Worm (Caenorhabditis elegans): ENCODE data around the gene C25F9.14.
A peak's percentile ranks its signal among the peaks of the same experiment; 100 is the strongest.

Gene C25F9.14

ce11 chrV:19401429-19401828 lies 34.9 kb upstream of the C25F9.14 start:
- no peak for TF ChIP-seq zag-1 (tag; optimal IDR thresholded peaks at IDR 0.05)
- no peak for TF ChIP-seq skn-1 (tag; optimal IDR thresholded peaks at IDR 0.05)
- TF ChIP-seq ces-1 (GFP tag; optimal IDR thresholded peaks at IDR 0.05): no peak
- TF ChIP-seq ama-1 (optimal IDR thresholded peaks at IDR 0.05): no peak
- no peak for TF ChIP-seq irx-1 (tag; optimal IDR thresholded peaks at IDR 0.05)
- TF ChIP-seq nhr-47 (tag; optimal IDR thresholded peaks at IDR 0.05): no peak
- TF ChIP-seq zip-4 (GFP tag; optimal IDR thresholded peaks at IDR 0.05): no peak
- no peak for TF ChIP-seq unc-98 (GFP tag; IDR thresholded peaks at IDR 0.05)
- no peak for TF ChIP-seq nhr-11 (tag; optimal IDR thresholded peaks at IDR 0.05)
- TF ChIP-seq ztf-4 (tag; optimal IDR thresholded peaks at IDR 0.05): no peak
- TF ChIP-seq pqm-1 (tag; optimal IDR thresholded peaks at IDR 0.05): no peak
- TF ChIP-seq elt-2 (tag; optimal IDR thresholded peaks at IDR 0.05): peak; percentile 32
- TF ChIP-seq tlp-1 (tag; optimal IDR thresholded peaks at IDR 0.05): peak; percentile 62
- TF ChIP-seq nhr-71 (tag; optimal IDR thresholded peaks at IDR 0.05): no peak
- no peak for TF ChIP-seq efl-1 (optimal IDR thresholded peaks at IDR 0.05)
- TF ChIP-seq efl-1 (GFP tag; optimal IDR thresholded peaks at IDR 0.05 in 1 of 2): peak in 1 of 2 experiments; percentile 9
- no peak for TF ChIP-seq lin-13 (GFP tag; optimal IDR thresholded peaks at IDR 0.05)
- TF ChIP-seq alr-1 (tag; optimal IDR thresholded peaks at IDR 0.05; ENCODE audit: borderline replicate concordance): no peak

- TF ChIP-seq sptf-1 (tag; optimal IDR thresholded peaks at IDR 0.05) (no peak), ets-5 (GFP tag; IDR thresholded peaks at IDR 0.05) (no peak), nhr-76 (tag; optimal IDR thresholded peaks at IDR 0.05) (no peak), skn-1 (tag; optimal IDR thresholded peaks at IDR 0.05) (no peak), fkh-8 (tag; optimal IDR thresholded peaks at IDR 0.05) (no peak), blmp-1 (tag; optimal IDR thresholded peaks at IDR 0.05) (no peak), egl-13 (tag; optimal IDR thresholded peaks at IDR 0.05) (no peak), aha-1 (tag; optimal IDR thresholded peaks at IDR 0.05) (no peak), C16A3.4 (tag; optimal IDR thresholded peaks at IDR 0.05) (no peak), fkh-10 (GFP tag; optimal IDR thresholded peaks at IDR 0.05) (no peak), snpc-4 (tag; optimal IDR thresholded peaks at IDR 0.05) (no peak), nhr-47 (tag; optimal IDR thresholded peaks at IDR 0.05) (no peak), unc-86 (tag; optimal IDR thresholded peaks at IDR 0.05) (no peak), nhr-77 (tag; optimal IDR thresholded peaks at IDR 0.05) (no peak), sup-37 (GFP tag; optimal IDR thresholded peaks at IDR 0.05) (no peak), hlh-4 (tag; optimal IDR thresholded peaks at IDR 0.05) (no peak), aly-2 (tag; optimal IDR thresholded peaks at IDR 0.05) (no peak)
Observed at ce11 chrV:19402855-19403254, 33.4 kb upstream of the C25F9.14 start, which contains the start of gene C25F9.12. Gene C25F9.12, minus strand, starts transcription at chrV:19402955.

- TF ChIP-seq unc-62 (GFP tag; optimal IDR thresholded peaks at IDR 0.05): no peak
- no peak for TF ChIP-seq efl-1 (optimal IDR thresholded peaks at IDR 0.05)
- peak in 1 of 2 experiments; percentile 68 for TF ChIP-seq efl-1 (GFP tag; optimal IDR thresholded peaks at IDR 0.05 in 1 of 2)
- TF ChIP-seq vab-15 (tag; optimal IDR thresholded peaks at IDR 0.05): no peak
Observed at ce11 chrV:19403619-19404018, 32.7 kb upstream of the C25F9.14 start.

- TF ChIP-seq vab-15 (tag; optimal IDR thresholded peaks at IDR 0.05): no peak
- TF ChIP-seq C04F5.9 (tag; optimal IDR thresholded peaks at IDR 0.05): no peak
- TF ChIP-seq nhr-85 (tag): no peak
- no peak for TF ChIP-seq hlh-17 (GFP tag; optimal IDR thresholded peaks at IDR 0.05; ENCODE audit: borderline replicate concordance)
- no peak for TF ChIP-seq C16A3.4 (tag; optimal IDR thresholded peaks at IDR 0.05)
- TF ChIP-seq ama-1 (optimal IDR thresholded peaks at IDR 0.05): no peak
- TF ChIP-seq nhr-71 (tag; optimal IDR thresholded peaks at IDR 0.05): no peak
- TF ChIP-seq tbx-2 (tag; optimal IDR thresholded peaks at IDR 0.05): no peak
- peak in 1 of 3 experiments; percentile 35 for TF ChIP-seq dpl-1 (GFP tag; optimal IDR thresholded peaks at IDR 0.05)
- TF ChIP-seq lin-35 (GFP tag; optimal IDR thresholded peaks at IDR 0.05): peak in 1 of 2 experiments; percentile 72
- TF ChIP-seq efl-1 (optimal IDR thresholded peaks at IDR 0.05): no peak
- peak in 1 of 2 experiments; percentile 97 for TF ChIP-seq efl-1 (GFP tag; optimal IDR thresholded peaks at IDR 0.05 in 1 of 2)
- TF ChIP-seq elt-2 (tag; optimal IDR thresholded peaks at IDR 0.05): peak; percentile 15
- TF ChIP-seq unc-98 (GFP tag; IDR thresholded peaks at IDR 0.05): no peak
- TF ChIP-seq lin-15B (tag; optimal IDR thresholded peaks at IDR 0.05): no peak
- no peak for TF ChIP-seq lin-39 (tag; optimal IDR thresholded peaks at IDR 0.05)
- TF ChIP-seq unc-130 (tag; optimal IDR thresholded peaks at IDR 0.05): no peak
- no peak for TF ChIP-seq snpc-4 (tag; optimal IDR thresholded peaks at IDR 0.05)
- TF ChIP-seq egl-27 (tag; optimal IDR thresholded peaks at IDR 0.05): no peak
- no peak for TF ChIP-seq elt-3 (tag; optimal IDR thresholded peaks at IDR 0.05)
- TF ChIP-seq lir-3 (tag; optimal IDR thresholded peaks at IDR 0.05; ENCODE audit: poor library complexity): no peak
Observed at ce11 chrV:19405276-19405815, 30.9 kb upstream of the C25F9.14 start, which contains the start of the genes C25F9.6 and C25F9.10. Gene C25F9.6, minus strand, starts transcription at chrV:19405326. Gene C25F9.10, plus strand, starts transcription at chrV:19405729.
